Fruit fly (Drosophila melanogaster): ENCODE measurements around the gene CG13926.
A peak's percentile ranks its signal among the peaks of the same experiment; 100 is the strongest.

The CG13926 gene

dm6 chr3L:1591692-1592371, 26.1 kb downstream of the CG13926 start (continued):
- TF ChIP-seq schlank (tag; optimal IDR thresholded peaks at IDR 0.05) (peak; percentile 93), CG4617 (GFP tag; optimal IDR thresholded peaks at IDR 0.05; ENCODE audit: borderline replicate concordance) (no peak), hth (optimal IDR thresholded peaks at IDR 0.05) (no peak), CG13287 (GFP tag; IDR thresholded peaks at IDR 0.05; ENCODE audit: partially characterized antibody) (no peak), Oli (tag; optimal IDR thresholded peaks at IDR 0.05) (peak; percentile 3), CG4404 (GFP tag; IDR thresholded peaks at IDR 0.05) (no peak), ara (GFP tag; IDR thresholded peaks at IDR 0.05) (no peak), CG17829 (tag; optimal IDR thresholded peaks at IDR 0.05) (no peak), CG4424 (GFP tag; optimal IDR thresholded peaks at IDR 0.05) (no peak), row (GFP tag; IDR thresholded peaks at IDR 0.05) (no peak), vnd (GFP tag; IDR thresholded peaks at IDR 0.05; ENCODE audit: partially characterized antibody) (no peak), ato (GFP tag; IDR thresholded peaks at IDR 0.05; ENCODE audit: partially characterized antibody) (no peak), Usf (GFP tag; optimal IDR thresholded peaks at IDR 0.05) (peak; percentile 14), CG4820 (GFP tag; optimal IDR thresholded peaks at IDR 0.05) (no peak), abd-A (tag; optimal IDR thresholded peaks at IDR 0.05) (no peak), CG11696 (GFP tag; IDR thresholded peaks at IDR 0.05) (peak; percentile 47; the same call in 1 of the 2 replicates), pb (GFP tag; optimal IDR thresholded peaks at IDR 0.05) (peak; percentile 33), E2f1 (GFP tag; IDR thresholded peaks at IDR 0.05) (no peak), dpn (GFP tag; optimal IDR thresholded peaks at IDR 0.05) (peak in 1 of 2 experiments; percentile 78), CG17802 (tag; optimal IDR thresholded peaks at IDR 0.05) (no peak), insv (GFP tag; optimal IDR thresholded peaks at IDR 0.05) (peak in 1 of 2 experiments; percentile 15), CG3065 (GFP tag; optimal IDR thresholded peaks at IDR 0.05) (peak; percentile 3), Fer2 (tag; optimal IDR thresholded peaks at IDR 0.05) (peak; percentile 84), CG11398 (GFP tag; optimal IDR thresholded peaks at IDR 0.05) (peak; percentile 43), sc (optimal IDR thresholded peaks at IDR 0.05) (no peak), sc (GFP tag; optimal IDR thresholded peaks at IDR 0.05) (no peak), corto (GFP tag; optimal IDR thresholded peaks at IDR 0.05) (peak; percentile 62), CG10543 (GFP tag; optimal IDR thresholded peaks at IDR 0.05) (peak; percentile 82), CG13775 (GFP tag; optimal IDR thresholded peaks at IDR 0.05) (peak; percentile 17), CG4282 (GFP tag; optimal IDR thresholded peaks at IDR 0.05) (no peak), CG30431 (GFP tag; optimal IDR thresholded peaks at IDR 0.05) (no peak), run (tag; optimal IDR thresholded peaks at IDR 0.05) (peak; percentile 13), gce (GFP tag; IDR thresholded peaks at IDR 0.05) (no peak; the same call in 2 of the 3 replicates), CG32772 (GFP tag; IDR thresholded peaks at IDR 0.05) (no peak), CG31388 (GFP tag; optimal IDR thresholded peaks at IDR 0.05) (peak; percentile 16), Taf1 (GFP tag; IDR thresholded peaks at IDR 0.05) (peak; percentile 36; the same call in 1 of the 2 replicates), kah (GFP tag; optimal IDR thresholded peaks at IDR 0.05) (peak; percentile 47), sna (GFP tag; IDR thresholded peaks at IDR 0.05; ENCODE audit: partially characterized antibody) (no peak), chif (GFP tag; optimal IDR thresholded peaks at IDR 0.05) (peak in 1 of 2 experiments; percentile 43), YL-1 (GFP tag; optimal IDR thresholded peaks at IDR 0.05) (peak; percentile 44), HmgD (GFP tag; optimal IDR thresholded peaks at IDR 0.05) (no peak), sd (tag; optimal IDR thresholded peaks at IDR 0.05) (no peak), CG11085 (GFP tag; IDR thresholded peaks at IDR 0.05) (peak; percentile 55; the same call in 1 of the 2 replicates), Eip74EF (GFP tag; optimal IDR thresholded peaks at IDR 0.05) (peak in 1 of 2 experiments; percentile 46), CG17361 (GFP tag; IDR thresholded peaks at IDR 0.05) (no peak), CG15479 (GFP tag; optimal IDR thresholded peaks at IDR 0.05) (no peak), CG12104 (GFP tag; optimal IDR thresholded peaks at IDR 0.05) (peak; percentile 95), CG6813 (GFP tag; optimal IDR thresholded peaks at IDR 0.05) (peak; percentile 95), Doc2 (GFP tag; IDR thresholded peaks at IDR 0.05) (no peak), lbe (GFP tag; optimal IDR thresholded peaks at IDR 0.05) (peak; percentile 99)
